Worm (Caenorhabditis elegans) whole organism, late embryonic: ENCODE results near the gene btb-16.

Experiments
- C08G9.2 ChIP-seq: sonication (generic microtip); optimal IDR thresholded peaks from 2 replicates; lab custom pipeline; 2016; ENCODE audit warnings: mild to moderate bottlenecking, missing genetic modification characterization, moderate library complexity, missing compliant biosample characterization
- nhr-11 ChIP-seq: fragments of 150-350 bp; optimal IDR thresholded peaks from 2 replicates; lab custom pipeline; 2014; ENCODE audit warnings: missing biosample characterization, missing genetic modification characterization

DNA sequence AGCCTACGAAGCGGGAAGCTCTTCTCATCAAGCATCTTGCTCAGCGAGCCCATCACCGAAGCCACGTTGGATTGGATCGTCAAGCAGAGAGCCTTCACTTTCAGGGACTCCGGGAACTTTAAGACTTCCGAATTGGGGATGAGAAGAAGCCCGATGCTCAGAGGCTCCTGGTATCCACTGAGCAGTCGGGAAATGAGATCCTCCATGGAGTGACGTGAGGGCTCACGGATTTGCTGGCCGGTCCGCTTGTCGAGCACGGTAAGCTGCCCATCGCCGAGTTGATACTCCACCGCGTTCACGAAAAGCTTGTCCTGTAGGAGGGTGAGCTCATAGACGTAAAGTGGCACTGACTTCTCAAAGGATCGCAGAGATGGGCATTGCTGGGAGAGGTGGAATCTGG lies 49.1 kb upstream of the btb-16 start:
- TF ChIP-seq C08G9.2 (no peak), nhr-11 (tag; lab: Kevin White, UChicago) (no peak)
